Fruit fly (Drosophila melanogaster): ENCODE results near the gene Dph4.

dm6 chr3R:5620387-5620956 lies 3.5 kb downstream of the Dph4 start:
- TF ChIP-seq fru (GFP tag; optimal IDR thresholded peaks at IDR 0.05) (peak; percentile 67), Myc (optimal IDR thresholded peaks at IDR 0.05) (no peak), Hr78 (GFP tag; optimal IDR thresholded peaks at IDR 0.05) (no peak), Sp1 (GFP tag; optimal IDR thresholded peaks at IDR 0.05) (peak; percentile 50), Abd-B (GFP tag; optimal IDR thresholded peaks at IDR 0.05) (no peak), Vsx2 (GFP tag; optimal IDR thresholded peaks at IDR 0.05; ENCODE audit: partially characterized antibody) (no peak)
